Fruit fly (Drosophila melanogaster) whole organism, wandering third instar larva: Measurements from ENCODE around the gene CG34462.

ENCODE experiments used
- Abd-B ChIP-seq: fragments of >200 bp; optimal IDR thresholded peaks from 2 replicates; lab custom pipeline; 2017; ENCODE audit warnings: missing biosample characterization, missing genetic modification characterization
- CG32264 ChIP-seq: fragments of 200-800 bp; sonication (Bioruptor generic); optimal IDR thresholded peaks from 2 replicates; lab custom pipeline; 2016; ENCODE audit warnings: missing biosample characterization, missing genetic modification characterization
- CG9705 ChIP-seq: fragments of 200-800 bp; sonication (Bioruptor generic); optimal IDR thresholded peaks from 2 replicates; lab custom pipeline; 2018; ENCODE audit warnings: missing biosample characterization, mild to moderate bottlenecking, missing genetic modification characterization
- CrebA ChIP-seq: fragments of 200-800 bp; sonication (Bioruptor generic); optimal IDR thresholded peaks from 2 replicates; lab custom pipeline; 2016; ENCODE audit warnings: missing biosample characterization, mild to moderate bottlenecking, missing genetic modification characterization, borderline replicate concordance
- Dfd ChIP-seq: fragments of >200 bp; optimal IDR thresholded peaks from 2 replicates; lab custom pipeline; 2017; ENCODE audit warnings: missing biosample characterization, missing genetic modification characterization
- Dif ChIP-seq: fragments of 200-275, 200-300 bp; sonication (Bioruptor generic); optimal IDR thresholded peaks from 2 replicates; lab custom pipeline; 2018; ENCODE audit warnings: missing biosample characterization, missing genetic modification characterization; ENCODE audit not compliant: partially characterized antibody
- GATAd ChIP-seq: sonication (Bioruptor generic); optimal IDR thresholded peaks from 2 replicates; lab custom pipeline; 2016; ENCODE audit warnings: missing biosample characterization, missing genetic modification characterization
- HLH106 ChIP-seq: fragments of 200-800 bp; optimal IDR thresholded peaks from 3 replicates; lab custom pipeline; 2019; ENCODE audit warnings: missing biosample characterization, mild to moderate bottlenecking, missing genetic modification characterization, moderate library complexity
- Hnf4 ChIP-seq: fragments of 200-800 bp; sonication (Bioruptor generic); optimal IDR thresholded peaks from 2 replicates; lab custom pipeline; 2016; ENCODE audit warnings: missing biosample characterization, mild to moderate bottlenecking, missing genetic modification characterization
- Hr78 ChIP-seq: fragments of >200 bp; optimal IDR thresholded peaks from 2 replicates; lab custom pipeline; 2017; ENCODE audit warnings: missing biosample characterization, missing genetic modification characterization
- Hr83 ChIP-seq: fragments of 200-300 bp; sonication (Bioruptor generic); optimal IDR thresholded peaks from 2 replicates; lab custom pipeline; 2016; ENCODE audit warnings: missing biosample characterization, mild to moderate bottlenecking, missing genetic modification characterization, moderate library complexity; ENCODE audit not compliant: poor library complexity, severe bottlenecking
- Jra ChIP-seq: sonication (Bioruptor generic); optimal IDR thresholded peaks from 2 replicates; lab custom pipeline; 2016; ENCODE audit warnings: missing biosample characterization, missing genetic modification characterization
- Mio ChIP-seq: sonication (Bioruptor generic); optimal IDR thresholded peaks from 2 replicates; lab custom pipeline; 2016; ENCODE audit warnings: missing biosample characterization, missing genetic modification characterization
- Myc ChIP-seq: fragments of >200 bp; optimal IDR thresholded peaks from 2 replicates; lab custom pipeline; 2017
- N ChIP-seq: fragments of >200 bp; optimal IDR thresholded peaks from 2 replicates; lab custom pipeline; 2018; ENCODE audit warnings: missing biosample characterization, missing external identifiers, missing genetic modification characterization
- OdsH ChIP-seq: fragments of 200-800 bp; sonication (Bioruptor generic); optimal IDR thresholded peaks from 2 replicates; lab custom pipeline; 2016; ENCODE audit warnings: missing biosample characterization, mild to moderate bottlenecking, missing genetic modification characterization
- Rel ChIP-seq, 2 experiments: fragments of 200-800 bp; sonication (Bioruptor generic) in 1 of 2; optimal IDR thresholded peaks; 2 replicates in 1 of 2; 3 replicates in 1 of 2; lab custom pipeline; 2016 to 2019; ENCODE audit warnings: mild to moderate bottlenecking in 2 of 2, missing biosample characterization in 2 of 2, missing genetic modification characterization in 2 of 2, moderate library complexity in 1 of 2
- Sp1 ChIP-seq: fragments of 200-800 bp; sonication (Bioruptor generic); optimal IDR thresholded peaks from 3 replicates; lab custom pipeline; 2019; ENCODE audit warnings: missing biosample characterization, mild to moderate bottlenecking, missing genetic modification characterization, moderate library complexity
- Vsx2 ChIP-seq: fragments of 200-300, 225-300 bp; sonication (Bioruptor generic); optimal IDR thresholded peaks from 2 replicates; lab custom pipeline; 2018; ENCODE audit warnings: missing biosample characterization, missing genetic modification characterization; ENCODE audit not compliant: partially characterized antibody
- br ChIP-seq: fragments of 200-800 bp; sonication (Bioruptor generic); optimal IDR thresholded peaks from 2 replicates; lab custom pipeline; 2016; ENCODE audit warnings: missing biosample characterization, missing genetic modification characterization
- dl ChIP-seq, 2 experiments: fragments of 175-275, 200-275 bp in 1 of 2; fragments of 200-275 bp in 1 of 2; sonication (Bioruptor generic); optimal IDR thresholded peaks; lab custom pipeline; 2018; ENCODE audit warnings: mild to moderate bottlenecking in 2 of 2, missing biosample characterization in 2 of 2, missing genetic modification characterization in 2 of 2, moderate library complexity in 2 of 2; ENCODE audit not compliant: partially characterized antibody in 2 of 2, insufficient read depth in 1 of 2
- dmrt93B ChIP-seq: fragments of 200-800 bp; sonication (Bioruptor generic); optimal IDR thresholded peaks from 2 replicates; lab custom pipeline; 2018; ENCODE audit warnings: missing biosample characterization, mild to moderate bottlenecking, missing genetic modification characterization
- dsf ChIP-seq: sonication (Bioruptor generic); optimal IDR thresholded peaks from 2 replicates; lab custom pipeline; 2016; ENCODE audit warnings: missing biosample characterization, missing genetic modification characterization, borderline replicate concordance
- ey ChIP-seq: fragments of 200-800 bp; sonication (Bioruptor generic); optimal IDR thresholded peaks from 2 replicates; lab custom pipeline; 2016; ENCODE audit warnings: missing biosample characterization, missing genetic modification characterization
- foxo ChIP-seq, 2 experiments: fragments of 200-800 bp; sonication (Bioruptor generic); optimal IDR thresholded peaks; 2 replicates in 1 of 2; 3 replicates in 1 of 2; lab custom pipeline; 2016 to 2017; ENCODE audit warnings: missing biosample characterization in 2 of 2, missing genetic modification characterization in 2 of 2
- fru ChIP-seq: fragments of 200-800 bp; sonication (Bioruptor generic); optimal IDR thresholded peaks from 3 replicates; lab custom pipeline; 2016; ENCODE audit warnings: missing biosample characterization, mild to moderate bottlenecking, missing genetic modification characterization
- h ChIP-seq: fragments of 200-800 bp; sonication (Bioruptor generic); optimal IDR thresholded peaks from 3 replicates; lab custom pipeline; 2016; ENCODE audit warnings: missing biosample characterization, mild to moderate bottlenecking, missing genetic modification characterization
- jim ChIP-seq: fragments of 175-275, 200-325 bp; sonication (Bioruptor generic); optimal IDR thresholded peaks from 2 replicates; lab custom pipeline; 2016; ENCODE audit warnings: missing biosample characterization, mild to moderate bottlenecking, missing genetic modification characterization
- lola ChIP-seq: fragments of >200 bp; optimal IDR thresholded peaks from 2 replicates; lab custom pipeline; 2017; ENCODE audit warnings: missing biosample characterization, missing genetic modification characterization
- pan ChIP-seq: fragments of >200 bp; optimal IDR thresholded peaks from 2 replicates; lab custom pipeline; 2017
- psq ChIP-seq: fragments of 200-800 bp; sonication (Bioruptor generic); optimal IDR thresholded peaks from 3 replicates; lab custom pipeline; 2017; ENCODE audit warnings: missing biosample characterization, mild to moderate bottlenecking, missing genetic modification characterization, moderate library complexity
- rgr ChIP-seq: fragments of 200-800 bp; sonication (Bioruptor generic); optimal IDR thresholded peaks from 3 replicates; lab custom pipeline; 2016; ENCODE audit warnings: missing biosample characterization, mild to moderate bottlenecking, missing genetic modification characterization
- sage ChIP-seq: fragments of 200-800 bp; sonication (Bioruptor generic); optimal IDR thresholded peaks from 2 replicates; lab custom pipeline; 2016; ENCODE audit warnings: missing biosample characterization, mild to moderate bottlenecking, missing genetic modification characterization
- sv ChIP-seq: fragments of 200-800 bp; sonication (Bioruptor generic); optimal IDR thresholded peaks from 3 replicates; lab custom pipeline; 2016; ENCODE audit warnings: missing biosample characterization, missing genetic modification characterization
- tai ChIP-seq: sonication (Bioruptor generic); optimal IDR thresholded peaks from 2 replicates; lab custom pipeline; 2016; ENCODE audit warnings: missing biosample characterization, missing genetic modification characterization
- usp ChIP-seq: fragments of >200 bp; optimal IDR thresholded peaks from 2 replicates; lab custom pipeline; 2017; ENCODE audit warnings: missing biosample characterization, missing genetic modification characterization
- woc ChIP-seq: sonication (Bioruptor generic); optimal IDR thresholded peaks from 2 replicates; lab custom pipeline; 2016; ENCODE audit warnings: missing biosample characterization, mild to moderate bottlenecking, missing genetic modification characterization

The CG34462 gene

DNA sequence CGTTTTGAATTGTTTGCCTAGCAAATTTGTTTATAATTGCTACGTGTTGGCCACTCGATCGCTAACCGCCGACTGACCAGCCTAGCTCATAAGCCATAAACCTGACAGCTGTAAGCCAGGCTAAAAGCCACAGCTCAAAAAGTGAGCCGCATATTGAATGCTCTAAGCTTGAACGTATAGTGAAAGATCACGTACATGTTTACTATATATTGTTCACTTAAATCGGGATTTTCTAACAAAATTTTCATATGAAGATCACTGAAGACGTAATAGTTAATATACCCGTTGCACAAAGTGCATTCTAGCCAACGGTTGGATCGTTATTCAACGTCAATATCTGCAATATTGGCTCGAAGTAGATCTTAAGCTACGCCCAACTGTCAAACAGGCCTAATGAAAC is 42.0 kb upstream of the CG34462 start:
- TF ChIP-seq CG32264, result no peak
- no peak for TF ChIP-seq Dfd (GFP tag; lab: Kevin White, UChicago)
- no peak for TF ChIP-seq foxo (GFP tag; optimal IDR thresholded peaks at IDR 0.05; lab: Kevin White, UChicago)
- no peak for TF ChIP-seq OdsH
- TF ChIP-seq Abd-B, result no peak
- TF ChIP-seq CrebA (GFP tag; lab: Kevin White, UChicago), result no peak
- no peak for TF ChIP-seq HLH106 (tag; lab: Kevin White, UChicago)
- no peak for TF ChIP-seq jim (GFP tag; lab: Kevin White, UChicago)
- no peak for TF ChIP-seq sage (GFP tag; lab: Kevin White, UChicago)
- TF ChIP-seq br (GFP tag; lab: Kevin White, UChicago), result no peak
- TF ChIP-seq Hnf4 (GFP tag; lab: Kevin White, UChicago), result no peak
- no peak for TF ChIP-seq pan (lab: Kevin White, UChicago)
- no peak for TF ChIP-seq sv
- TF ChIP-seq Vsx2 (GFP tag; lab: Kevin White, UChicago), result no peak
- TF ChIP-seq rgr (GFP tag; lab: Kevin White, UChicago), result no peak
- TF ChIP-seq GATAd, result no peak
- no peak for TF ChIP-seq h (GFP tag; lab: Kevin White, UChicago)
- TF ChIP-seq Myc, result no peak

DNA sequence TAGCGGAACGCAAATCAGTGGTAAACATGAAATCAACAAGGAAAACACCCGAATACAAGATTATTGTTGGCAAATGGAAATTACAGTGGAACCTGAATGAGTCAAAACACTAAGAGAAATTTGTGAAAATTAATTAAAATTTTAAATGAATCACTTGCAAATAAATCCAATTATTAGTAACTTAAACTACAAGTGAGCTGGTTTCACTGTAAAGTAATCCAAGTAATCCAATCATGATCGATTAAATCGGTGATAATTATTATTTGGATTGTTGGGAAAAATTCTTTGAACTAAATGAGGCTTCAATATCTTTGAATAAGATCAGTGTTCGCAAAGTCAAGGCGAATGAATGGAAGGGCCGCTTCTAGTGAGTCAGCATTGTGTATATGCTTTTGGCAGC is 40.0 kb upstream of the CG34462 start:
- no peak for TF ChIP-seq Vsx2 (GFP tag; lab: Kevin White, UChicago)
- TF ChIP-seq psq (GFP tag; lab: Kevin White, UChicago), result peak; percentile 4
- TF ChIP-seq usp (GFP tag; lab: Kevin White, UChicago), result no peak
- TF ChIP-seq Sp1 (GFP tag; lab: Kevin White, UChicago), result no peak
- TF ChIP-seq dl (GFP tag; optimal IDR thresholded peaks at IDR 0.05; lab: Kevin White, UChicago; ENCODE audit: insufficient read depth in 1 of 2, partially characterized antibody in 2 of 2), result no peak
- TF ChIP-seq jim (GFP tag; lab: Kevin White, UChicago), result no peak
- peak; percentile 7 for TF ChIP-seq ey (GFP tag; lab: Kevin White, UChicago)
- TF ChIP-seq Jra, result no peak
- TF ChIP-seq Hnf4 (GFP tag; lab: Kevin White, UChicago), result no peak
- no peak for TF ChIP-seq Dif (GFP tag; lab: Kevin White, UChicago)
- TF ChIP-seq Hr78 (GFP tag; lab: Kevin White, UChicago), result no peak
- TF ChIP-seq tai (GFP tag; lab: Kevin White, UChicago), result peak; percentile 37
- peak; percentile 52 for TF ChIP-seq fru (GFP tag; lab: Kevin White, UChicago)
- TF ChIP-seq Mio (GFP tag; lab: Kevin White, UChicago), result no peak
- no peak for TF ChIP-seq sv
- TF ChIP-seq Abd-B, result no peak
- no peak for TF ChIP-seq N (GFP tag; lab: Kevin White, UChicago)
- no peak for TF ChIP-seq OdsH

DNA sequence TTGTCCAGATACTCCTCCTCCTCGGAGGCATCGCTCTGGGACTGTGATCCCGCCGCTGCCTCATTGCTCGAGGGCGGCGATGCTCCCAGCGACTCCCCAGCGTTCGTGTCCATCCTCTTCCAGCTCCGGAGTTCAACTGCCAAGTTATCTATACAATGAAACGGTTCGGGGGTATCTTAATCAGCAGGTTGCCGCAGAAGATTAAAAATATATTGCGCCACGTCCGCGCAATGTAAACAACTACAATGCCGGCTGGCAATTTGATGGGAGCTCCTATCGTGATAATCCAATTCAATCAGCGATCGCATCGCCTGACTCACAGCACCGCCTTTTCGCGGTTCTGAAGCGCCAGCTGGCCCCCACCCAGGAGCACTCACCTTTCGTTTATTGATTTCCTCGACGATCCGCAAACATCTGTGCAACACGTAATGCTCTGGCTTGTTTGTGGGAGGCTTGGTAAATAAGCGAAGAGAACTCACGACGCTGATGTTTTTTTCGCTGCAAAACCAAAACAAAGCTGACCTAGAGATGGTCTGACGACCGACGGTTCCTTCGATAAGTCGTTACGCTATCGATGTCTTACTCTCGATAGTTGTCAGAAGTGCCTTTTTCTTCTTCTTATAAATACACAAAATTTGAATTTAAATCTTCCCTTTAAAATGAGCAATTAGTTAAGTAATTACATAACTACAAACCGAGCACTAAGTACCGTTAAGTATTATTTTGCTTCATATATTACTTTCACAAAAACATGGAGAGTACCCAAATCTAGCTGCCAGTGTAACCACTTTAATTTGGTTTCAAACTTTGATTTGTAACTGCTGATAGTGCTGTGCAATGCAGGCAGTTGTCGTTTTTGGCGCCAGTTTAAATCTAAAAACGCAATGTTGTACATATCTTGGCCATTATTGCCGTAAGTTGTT is 38.8 kb upstream of the CG34462 start, which contains the start of gene cert:
cert (minus strand) TSS at position 535 of the 923 bp plus-strand sequence.
- TF ChIP-seq tai (GFP tag; lab: Kevin White, UChicago), result peak; percentile 83
- peak; percentile 23 for TF ChIP-seq Hr83 (GFP tag; lab: Kevin White, UChicago)
- no peak for TF ChIP-seq Vsx2 (GFP tag; lab: Kevin White, UChicago)
- TF ChIP-seq Jra, result peak; percentile 63
- TF ChIP-seq Abd-B, result no peak
- TF ChIP-seq HLH106 (tag; lab: Kevin White, UChicago), result no peak
- TF ChIP-seq fru (GFP tag; lab: Kevin White, UChicago), result peak; percentile 39
- no peak for TF ChIP-seq CG32264
- TF ChIP-seq usp (GFP tag; lab: Kevin White, UChicago), result no peak
- TF ChIP-seq CrebA (GFP tag; lab: Kevin White, UChicago), result no peak
- no peak for TF ChIP-seq ey (GFP tag; lab: Kevin White, UChicago)
- TF ChIP-seq Hr78 (GFP tag; lab: Kevin White, UChicago), result no peak
- TF ChIP-seq OdsH, result peak; percentile 32
- TF ChIP-seq dsf (GFP tag; lab: Kevin White, UChicago), result no peak
- TF ChIP-seq N (GFP tag; lab: Kevin White, UChicago), result no peak
- no peak for TF ChIP-seq Dif (GFP tag; lab: Kevin White, UChicago)
- peak; percentile 28 for TF ChIP-seq Sp1 (GFP tag; lab: Kevin White, UChicago)
- TF ChIP-seq Myc, result peak; percentile 5
- TF ChIP-seq woc (GFP tag; lab: Kevin White, UChicago), result no peak
- TF ChIP-seq Mio (GFP tag; lab: Kevin White, UChicago), result no peak
- peak; percentile 33 for TF ChIP-seq psq (GFP tag; lab: Kevin White, UChicago)
- no peak for TF ChIP-seq Rel (GFP tag; optimal IDR thresholded peaks at IDR 0.05; lab: Kevin White, UChicago)
- peak; percentile 19 for TF ChIP-seq Rel (tag; optimal IDR thresholded peaks at IDR 0.05; lab: Kevin White, UChicago)
- no peak for TF ChIP-seq GATAd
- TF ChIP-seq lola (GFP tag; lab: Kevin White, UChicago), result no peak
- no peak for TF ChIP-seq dmrt93B (GFP tag; lab: Kevin White, UChicago)
- peak; percentile 36 for TF ChIP-seq sv
- TF ChIP-seq Hnf4 (GFP tag; lab: Kevin White, UChicago), result peak; percentile 50
- peak; percentile 43 for TF ChIP-seq rgr (GFP tag; lab: Kevin White, UChicago)
- no peak for TF ChIP-seq Dfd (GFP tag; lab: Kevin White, UChicago)
- TF ChIP-seq h (GFP tag; lab: Kevin White, UChicago), result peak; percentile 52
- TF ChIP-seq sage (GFP tag; lab: Kevin White, UChicago), result no peak
- no peak for TF ChIP-seq dl (GFP tag; optimal IDR thresholded peaks at IDR 0.05; lab: Kevin White, UChicago; ENCODE audit: insufficient read depth in 1 of 2, partially characterized antibody in 2 of 2)
- no peak for TF ChIP-seq CG9705 (GFP tag; lab: Kevin White, UChicago)
- no peak for TF ChIP-seq pan (lab: Kevin White, UChicago)
- TF ChIP-seq br (GFP tag; lab: Kevin White, UChicago), result peak; percentile 44
- peak in 1 of 2 experiments; percentile 54 for TF ChIP-seq foxo (GFP tag; optimal IDR thresholded peaks at IDR 0.05; lab: Kevin White, UChicago)
- no peak for TF ChIP-seq jim (GFP tag; lab: Kevin White, UChicago)
